Fruit fly (Drosophila melanogaster) whole organism, embryonic: Measurements from ENCODE around the gene CG5262.

Experiments
- Antp ChIP-seq: fragments of 200-800 bp; sonication (Bioruptor generic); optimal IDR thresholded peaks from 3 replicates; lab custom pipeline; 2016; ENCODE audit warnings: missing biosample characterization, missing genetic modification characterization
- Bgb ChIP-seq: fragments of 200-800 bp; sonication (Bioruptor generic); IDR thresholded peaks from 2 replicates; pipeline ENCODE4 v1.3.6; 2022; ENCODE audit warnings: missing biosample characterization, missing genetic modification characterization; ENCODE audit not compliant: partially characterized antibody
- CG11398 ChIP-seq: fragments of 200-800 bp; sonication (Bioruptor generic); optimal IDR thresholded peaks from 2 replicates; lab custom pipeline; 2016; ENCODE audit warnings: missing biosample characterization, missing genetic modification characterization
- CG12299 ChIP-seq: fragments of 200-800 bp; sonication (Bioruptor generic); optimal IDR thresholded peaks from 2 replicates; lab custom pipeline; 2018; ENCODE audit warnings: missing biosample characterization, mild to moderate bottlenecking, missing genetic modification characterization
- CG13775 ChIP-seq: fragments of 200-800 bp; sonication (Bioruptor generic); optimal IDR thresholded peaks from 3 replicates; lab custom pipeline; 2017; ENCODE audit warnings: missing biosample characterization, mild to moderate bottlenecking, missing genetic modification characterization
- CG14860 ChIP-seq: fragments of 200-800 bp; sonication (Bioruptor generic); IDR thresholded peaks from 3 replicates; pipeline ENCODE4 v1.3.6; 2022; ENCODE audit warnings: missing biosample characterization, missing genetic modification characterization; ENCODE audit not compliant: partially characterized antibody
- CG15479 ChIP-seq: fragments of 200-800 bp; sonication (Bioruptor generic); optimal IDR thresholded peaks from 3 replicates; lab custom pipeline; 2019; ENCODE audit warnings: missing biosample characterization, mild to moderate bottlenecking, missing genetic modification characterization, moderate library complexity
- CG15601 ChIP-seq: fragments of 200-800 bp; sonication (Bioruptor generic); optimal IDR thresholded peaks from 3 replicates; lab custom pipeline; 2019; ENCODE audit warnings: missing biosample characterization, mild to moderate bottlenecking, missing genetic modification characterization, moderate library complexity
- CG1602 ChIP-seq: fragments of 200-800 bp; sonication (Bioruptor generic); optimal IDR thresholded peaks from 3 replicates; lab custom pipeline; 2016; ENCODE audit warnings: missing biosample characterization, missing genetic modification characterization
- CG1792 ChIP-seq: fragments of 200-800 bp; sonication (Bioruptor generic); optimal IDR thresholded peaks from 2 replicates; lab custom pipeline; 2016; ENCODE audit warnings: missing biosample characterization, missing genetic modification characterization
- CG2116 ChIP-seq: fragments of 200-800 bp; sonication (Bioruptor generic); optimal IDR thresholded peaks from 3 replicates; lab custom pipeline; 2018; ENCODE audit warnings: missing biosample characterization, mild to moderate bottlenecking, missing genetic modification characterization
- CG2875 ChIP-seq: fragments of 200-800 bp; sonication (Bioruptor generic); optimal IDR thresholded peaks from 2 replicates; lab custom pipeline; 2017; ENCODE audit warnings: missing biosample characterization, mild to moderate bottlenecking, missing genetic modification characterization, missing genetic modification reagents
- CG3407 ChIP-seq: fragments of 200-800 bp; sonication (Bioruptor generic); optimal IDR thresholded peaks from 2 replicates; lab custom pipeline; 2018; ENCODE audit warnings: missing biosample characterization, mild to moderate bottlenecking, missing genetic modification characterization
- CG4820 ChIP-seq: fragments of 200-800 bp; sonication (Bioruptor generic); optimal IDR thresholded peaks from 3 replicates; lab custom pipeline; 2016; ENCODE audit warnings: missing biosample characterization, missing genetic modification characterization
- CG5180 ChIP-seq: fragments of 200-800 bp; sonication (Bioruptor generic); optimal IDR thresholded peaks from 3 replicates; lab custom pipeline; 2017; ENCODE audit warnings: missing biosample characterization, missing genetic modification characterization, mild to moderate bottlenecking, moderate library complexity, missing genetic modification reagents
- CG6175 ChIP-seq: fragments of 200-800 bp; sonication (Bioruptor generic); IDR thresholded peaks from 3 replicates; pipeline ENCODE4 v1.3.6; 2022; ENCODE audit warnings: missing biosample characterization, missing genetic modification characterization
- CG6654 ChIP-seq: fragments of 200-800 bp; sonication (Bioruptor generic); optimal IDR thresholded peaks from 2 replicates; lab custom pipeline; 2017; ENCODE audit warnings: missing biosample characterization, mild to moderate bottlenecking, missing genetic modification characterization
- CG7372 ChIP-seq: fragments of 200-800 bp; sonication (Bioruptor generic); IDR thresholded peaks from 2 replicates; pipeline ENCODE4 v1.3.6; 2022; ENCODE audit warnings: missing biosample characterization, missing genetic modification characterization
- CG8478 ChIP-seq: fragments of >200 bp; optimal IDR thresholded peaks from 2 replicates; lab custom pipeline; 2018
- CG9437 ChIP-seq: fragments of 200-800 bp; sonication (Bioruptor generic); optimal IDR thresholded peaks from 2 replicates; lab custom pipeline; 2018; ENCODE audit warnings: missing biosample characterization, mild to moderate bottlenecking, missing genetic modification characterization
- CG9817 ChIP-seq: fragments of 200-800 bp; sonication (Bioruptor generic); optimal IDR thresholded peaks from 2 replicates; lab custom pipeline; 2018; ENCODE audit warnings: missing biosample characterization, mild to moderate bottlenecking, missing genetic modification characterization, moderate library complexity
- Dek ChIP-seq: fragments of 200-800 bp; sonication (Bioruptor generic); optimal IDR thresholded peaks from 3 replicates; lab custom pipeline; 2019; ENCODE audit warnings: missing biosample characterization, mild to moderate bottlenecking, missing genetic modification characterization, moderate library complexity
- HLHmδ ChIP-seq: fragments of 200-800 bp; sonication (Bioruptor generic); optimal IDR thresholded peaks from 2 replicates; lab custom pipeline; 2018; ENCODE audit warnings: missing biosample characterization, mild to moderate bottlenecking, missing genetic modification characterization, moderate library complexity
- Lhr ChIP-seq: fragments of 200-800 bp; sonication (Bioruptor generic); optimal IDR thresholded peaks from 3 replicates; lab custom pipeline; 2017; ENCODE audit warnings: mild to moderate bottlenecking, missing biosample characterization, missing genetic modification reagents, missing genetic modification characterization
- Mes4 ChIP-seq: fragments of 200-800 bp; sonication (Bioruptor generic); optimal IDR thresholded peaks from 2 replicates; lab custom pipeline; 2016; ENCODE audit warnings: missing biosample characterization, missing genetic modification characterization
- NC2α ChIP-seq: fragments of 200-800 bp; sonication (Bioruptor generic); optimal IDR thresholded peaks from 2 replicates; lab custom pipeline; 2016; ENCODE audit warnings: missing biosample characterization, missing genetic modification characterization
- Poxn ChIP-seq: fragments of 200-800 bp; sonication (Bioruptor generic); IDR thresholded peaks from 2 replicates; pipeline ENCODE4 v1.3.6; 2022; ENCODE audit warnings: missing biosample characterization, missing genetic modification characterization
- Rx ChIP-seq: fragments of 200-800 bp; sonication (Bioruptor generic); IDR thresholded peaks from 2 replicates; pipeline ENCODE4 v1.3.6; 2022; ENCODE audit warnings: missing biosample characterization, missing genetic modification characterization
- TFAM ChIP-seq: fragments of 200-800 bp; sonication (Bioruptor generic); optimal IDR thresholded peaks from 2 replicates; lab custom pipeline; 2017; ENCODE audit warnings: missing biosample characterization, missing genetic modification characterization, inconsistent platforms
- amos ChIP-seq: fragments of 200-800 bp; sonication (Bioruptor generic); IDR thresholded peaks from 2 replicates; pipeline ENCODE4 v1.3.6; 2022; ENCODE audit warnings: missing biosample characterization, missing genetic modification characterization; ENCODE audit not compliant: partially characterized antibody
- ase ChIP-seq: fragments of 200-800 bp; sonication (Bioruptor generic); IDR thresholded peaks from 3 replicates; pipeline ENCODE4 v1.3.6; 2022; ENCODE audit warnings: missing biosample characterization, missing genetic modification characterization
- bigmax ChIP-seq: fragments of 200-800 bp; sonication (Bioruptor generic); optimal IDR thresholded peaks from 2 replicates; lab custom pipeline; 2018; ENCODE audit warnings: missing biosample characterization, mild to moderate bottlenecking, missing genetic modification characterization
- bsh ChIP-seq, 2 experiments: fragments of 200-800 bp; sonication (Bioruptor generic); optimal IDR thresholded peaks; 2 replicates each; lab custom pipeline; 2017 to 2018; ENCODE audit warnings: mild to moderate bottlenecking in 2 of 2, missing biosample characterization in 2 of 2, missing genetic modification characterization in 2 of 2, moderate library complexity in 1 of 2
- cg ChIP-seq: fragments of 200-800 bp; sonication (Bioruptor generic); optimal IDR thresholded peaks from 3 replicates; lab custom pipeline; 2019; ENCODE audit warnings: missing biosample characterization, mild to moderate bottlenecking, missing genetic modification characterization, moderate library complexity
- ci ChIP-seq: fragments of 200-800 bp; sonication (Bioruptor generic); IDR thresholded peaks from 3 replicates; pipeline ENCODE4 v1.3.6; 2022; ENCODE audit warnings: missing biosample characterization, missing genetic modification characterization
- dysf ChIP-seq: fragments of 200-800 bp; sonication (Bioruptor generic); IDR thresholded peaks from 3 replicates; pipeline ENCODE4 v1.3.6; 2022; ENCODE audit warnings: missing biosample characterization, missing genetic modification characterization
- ems ChIP-seq: fragments of 200-800 bp; sonication (Bioruptor generic); optimal IDR thresholded peaks from 3 replicates; lab custom pipeline; 2016; ENCODE audit warnings: missing biosample characterization, missing genetic modification characterization
- hb ChIP-seq: fragments of 200-800 bp; sonication (Bioruptor generic); IDR thresholded peaks from 3 replicates; pipeline ENCODE4 v1.3.6; 2022; ENCODE audit warnings: missing biosample characterization, missing genetic modification characterization; ENCODE audit not compliant: partially characterized antibody
- hbn ChIP-seq: fragments of 200-800 bp; sonication (Bioruptor generic); IDR thresholded peaks from 2 replicates; pipeline ENCODE4 v1.3.6; 2022; ENCODE audit warnings: missing biosample characterization, missing genetic modification characterization; ENCODE audit not compliant: partially characterized antibody
- jigr1 ChIP-seq: fragments of 200-800 bp; sonication (Bioruptor generic); IDR thresholded peaks from 3 replicates; pipeline ENCODE4 v1.3.6; 2022; ENCODE audit warnings: missing biosample characterization, missing genetic modification characterization
- klu ChIP-seq: fragments of 200-800 bp; sonication (Bioruptor generic); IDR thresholded peaks from 2 replicates; pipeline ENCODE4 v1.3.6; 2022; ENCODE audit warnings: missing biosample characterization, missing genetic modification characterization
- lmd ChIP-seq: fragments of 200-800 bp; sonication (Bioruptor generic); IDR thresholded peaks from 2 replicates; pipeline ENCODE4 v1.3.6; 2022; ENCODE audit warnings: missing biosample characterization, missing genetic modification characterization
- lola ChIP-seq, 3 experiments: fragments of >200 bp in 2 of 3; fragments of 200-800 bp in 1 of 3; sonication (Bioruptor generic) in 1 of 3; optimal IDR thresholded peaks; 2 replicates each; lab custom pipeline; 2017 to 2019; ENCODE audit warnings: missing biosample characterization in 3 of 3, missing genetic modification characterization in 3 of 3, mild to moderate bottlenecking in 1 of 3, moderate library complexity in 1 of 3
- mld ChIP-seq: fragments of 200-800 bp; sonication (Bioruptor generic); IDR thresholded peaks from 3 replicates; pipeline ENCODE4 v1.3.6; 2022; ENCODE audit warnings: missing biosample characterization, missing genetic modification characterization; ENCODE audit not compliant: partially characterized antibody
- nerfin-1 ChIP-seq: fragments of 200-800 bp; sonication (Bioruptor generic); optimal IDR thresholded peaks from 3 replicates; lab custom pipeline; 2019; ENCODE audit warnings: missing biosample characterization, mild to moderate bottlenecking, missing genetic modification characterization, moderate library complexity
- nmo ChIP-seq: fragments of 200-800 bp; sonication (Bioruptor generic); optimal IDR thresholded peaks from 2 replicates; lab custom pipeline; 2018; ENCODE audit warnings: missing biosample characterization, mild to moderate bottlenecking, missing genetic modification characterization, moderate library complexity
- pfk ChIP-seq: fragments of 200-800 bp; sonication (Bioruptor generic); optimal IDR thresholded peaks from 2 replicates; lab custom pipeline; 2018; ENCODE audit warnings: missing biosample characterization, mild to moderate bottlenecking, missing genetic modification characterization, moderate library complexity
- sr ChIP-seq: fragments of 200-800 bp; sonication (Bioruptor generic); IDR thresholded peaks from 3 replicates; pipeline ENCODE4 v1.3.6; 2022; ENCODE audit warnings: missing biosample characterization, missing genetic modification characterization
- ssp ChIP-seq: fragments of 200-800 bp; sonication (Bioruptor generic); IDR thresholded peaks from 2 replicates; pipeline ENCODE4 v1.3.6; 2022; ENCODE audit warnings: missing biosample characterization, missing genetic modification characterization
- stc ChIP-seq: fragments of 200-800 bp; sonication (Bioruptor generic); IDR thresholded peaks from 2 replicates; pipeline ENCODE4 v1.3.6; 2022; ENCODE audit warnings: missing biosample characterization, missing genetic modification characterization
- zfh1 ChIP-seq: fragments of 200-800 bp; sonication (Bioruptor generic); IDR thresholded peaks from 3 replicates; pipeline ENCODE4 v1.3.6; 2022; ENCODE audit warnings: missing biosample characterization, missing genetic modification characterization

Gene CG5262

dm6 chr3L:20447337-20447736 is 17.1 kb upstream of the CG5262 start (continued):
- peak in 1 of 3 experiments; percentile 50 for TF ChIP-seq lola (GFP tag; optimal IDR thresholded peaks at IDR 0.05; lab: Kevin White, UChicago)
- no peak for TF ChIP-seq CG1602 (GFP tag; lab: Kevin White, UChicago)
- TF ChIP-seq CG13775 (GFP tag; lab: Kevin White, UChicago): no peak
- TF ChIP-seq nerfin-1: no peak
- TF ChIP-seq ci: no peak
- TF ChIP-seq CG3407: no peak
- no peak for TF ChIP-seq Lhr (GFP tag; lab: Kevin White, UChicago)
- no peak for TF ChIP-seq CG11398 (GFP tag; lab: Kevin White, UChicago)
- TF ChIP-seq CG6654 (GFP tag; lab: Kevin White, UChicago): no peak
- TF ChIP-seq CG15479 (GFP tag; lab: Kevin White, UChicago): no peak
- TF ChIP-seq CG5180 (GFP tag; lab: Kevin White, UChicago): peak; percentile 79
- TF ChIP-seq NC2α (GFP tag; lab: Kevin White, UChicago): no peak
- no peak for TF ChIP-seq mld (GFP tag; lab: Robert Waterston, UW)
- TF ChIP-seq Poxn (GFP tag; lab: Robert Waterston, UW): no peak
- TF ChIP-seq dysf (GFP tag; lab: Robert Waterston, UW): no peak
- no peak for TF ChIP-seq CG9817 (tag; lab: Kevin White, UChicago)
- TF ChIP-seq CG14860 (GFP tag; lab: Robert Waterston, UW): no peak
- no peak for TF ChIP-seq ssp
- TF ChIP-seq ems (GFP tag; lab: Kevin White, UChicago): no peak
- no peak for TF ChIP-seq CG6175 (GFP tag; lab: Robert Waterston, UW)
- no peak for TF ChIP-seq hb (GFP tag; lab: Robert Waterston, UW)
- no peak for TF ChIP-seq cg (GFP tag; lab: Kevin White, UChicago)
- TF ChIP-seq Mes4 (GFP tag; lab: Kevin White, UChicago): no peak
- no peak for TF ChIP-seq CG12299 (tag; lab: Kevin White, UChicago)
- TF ChIP-seq Rx (GFP tag; lab: Robert Waterston, UW): no peak
- no peak for TF ChIP-seq jigr1 (GFP tag; lab: Robert Waterston, UW)
- TF ChIP-seq CG4820 (GFP tag; lab: Kevin White, UChicago): no peak
- no peak for TF ChIP-seq CG8478 (lab: Kevin White, UChicago)
- no peak for TF ChIP-seq bigmax
- TF ChIP-seq CG7372 (GFP tag; lab: Robert Waterston, UW): no peak
- peak in 1 of 2 experiments; percentile 43 for TF ChIP-seq bsh (GFP tag; optimal IDR thresholded peaks at IDR 0.05; lab: Kevin White, UChicago)
- peak; percentile 1 for TF ChIP-seq Antp (GFP tag; lab: Kevin White, UChicago)
- no peak for TF ChIP-seq Bgb (GFP tag; lab: Robert Waterston, UW)
- no peak for TF ChIP-seq CG1792 (GFP tag; lab: Kevin White, UChicago)
- peak; percentile 80 for TF ChIP-seq HLHmδ (GFP tag; lab: Kevin White, UChicago)
- TF ChIP-seq pfk (GFP tag; lab: Kevin White, UChicago): no peak
- peak; percentile 58 for TF ChIP-seq nmo (GFP tag; lab: Kevin White, UChicago)
- TF ChIP-seq hbn: no peak
- no peak for TF ChIP-seq Dek (tag; lab: Kevin White, UChicago)
- no peak for TF ChIP-seq CG2116
- no peak for TF ChIP-seq ase (GFP tag; lab: Robert Waterston, UW)
- TF ChIP-seq TFAM (GFP tag; lab: Kevin White, UChicago): no peak
- TF ChIP-seq CG2875 (GFP tag; lab: Kevin White, UChicago): peak; percentile 9
- no peak for TF ChIP-seq stc
- no peak for TF ChIP-seq CG9437 (GFP tag; lab: Kevin White, UChicago)
- no peak for TF ChIP-seq klu (GFP tag; lab: Robert Waterston, UW)
- TF ChIP-seq sr (GFP tag; lab: Robert Waterston, UW): 0 out of 3 replicates have a peak, but pooled peaks have one; percentile 18
- TF ChIP-seq CG15601 (tag; lab: Kevin White, UChicago): no peak
- peak; percentile 59; the same call in 2 of the 3 replicates for TF ChIP-seq zfh1 (GFP tag; lab: Robert Waterston, UW)
- TF ChIP-seq amos (GFP tag; lab: Robert Waterston, UW): no peak
- peak; percentile 16; the same call in 1 of the 2 replicates for TF ChIP-seq lmd (GFP tag; lab: Robert Waterston, UW)
